Fruit fly (Drosophila melanogaster): ENCODE results near the gene CG43886.

DNA sequence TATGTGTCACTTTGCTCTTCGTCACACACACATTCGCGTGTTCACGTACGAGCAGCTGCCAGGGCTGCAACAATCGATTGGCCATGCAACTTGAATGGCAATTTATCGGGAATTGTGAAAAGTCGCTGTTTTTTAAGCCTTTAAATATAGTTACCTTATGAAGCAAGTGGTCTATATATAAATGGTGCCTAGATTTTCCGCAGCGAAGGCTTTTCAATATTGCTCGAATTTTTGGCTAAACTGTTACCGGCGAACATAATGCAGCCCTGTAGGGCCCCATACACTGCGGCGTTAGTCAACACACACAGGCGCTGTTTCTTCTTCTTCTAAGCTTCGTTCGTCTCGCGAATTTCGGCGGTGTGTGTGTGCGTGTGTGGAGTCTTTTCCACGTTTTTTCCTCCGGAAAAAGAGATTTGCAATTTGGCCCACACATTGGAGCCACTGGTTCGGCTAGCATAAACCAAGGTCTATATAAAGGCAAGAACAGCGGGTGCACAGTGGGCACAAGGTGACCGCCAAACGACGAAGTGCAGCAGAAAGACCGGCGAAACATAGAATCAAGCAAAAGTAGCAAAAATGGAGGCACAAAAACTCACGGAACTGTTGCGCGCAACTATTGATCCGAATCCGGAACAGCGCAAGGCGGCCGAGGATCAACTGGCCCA is 43.6 kb downstream of the CG43886 start, which contains the start of the genes Arp3 and msk:
- no peak for TF ChIP-seq Myc (optimal IDR thresholded peaks at IDR 0.05)
- TF ChIP-seq h (optimal IDR thresholded peaks at IDR 0.05) = no peak

All from Kc167 (cell line).